Fruit fly (Drosophila melanogaster) whole organism, embryonic: ENCODE measurements around the gene Root.

Experiments used
- BEAF-32 ChIP-seq: fragments of 200-800 bp; sonication (Bioruptor generic); optimal IDR thresholded peaks from 3 replicates; lab custom pipeline; 2017; ENCODE audit warnings: missing biosample characterization, missing genetic modification characterization, mild to moderate bottlenecking, moderate library complexity, missing genetic modification reagents
- CG10543 ChIP-seq: fragments of 200-800 bp; sonication (Bioruptor generic); optimal IDR thresholded peaks from 3 replicates; lab custom pipeline; 2017; ENCODE audit warnings: missing biosample characterization, mild to moderate bottlenecking, missing genetic modification characterization, moderate library complexity
- CG13123 ChIP-seq: fragments of 200-800 bp; sonication (Bioruptor generic); optimal IDR thresholded peaks from 2 replicates; lab custom pipeline; 2016; ENCODE audit warnings: missing biosample characterization, missing genetic modification characterization
- CG14965 ChIP-seq: fragments of 200-800 bp; sonication (Bioruptor generic); optimal IDR thresholded peaks from 2 replicates; lab custom pipeline; 2016; ENCODE audit warnings: missing biosample characterization, missing genetic modification characterization, borderline replicate concordance
- CG15601 ChIP-seq: fragments of 200-800 bp; sonication (Bioruptor generic); optimal IDR thresholded peaks from 3 replicates; lab custom pipeline; 2019; ENCODE audit warnings: missing biosample characterization, mild to moderate bottlenecking, missing genetic modification characterization, moderate library complexity
- CG16863 ChIP-seq: fragments of 200-800 bp; sonication (Bioruptor generic); optimal IDR thresholded peaks from 3 replicates; lab custom pipeline; 2016; ENCODE audit warnings: missing biosample characterization, missing genetic modification characterization
- CG17186 ChIP-seq: fragments of 200-800 bp; sonication (Bioruptor generic); optimal IDR thresholded peaks from 3 replicates; lab custom pipeline; 2017; ENCODE audit warnings: missing biosample characterization, missing genetic modification reagents, missing genetic modification characterization
- CG18619 ChIP-seq: fragments of 200-800 bp; sonication (Bioruptor generic); optimal IDR thresholded peaks from 3 replicates; lab custom pipeline; 2017; ENCODE audit warnings: missing biosample characterization, mild to moderate bottlenecking, missing genetic modification characterization
- CG2129 ChIP-seq: fragments of 200-800 bp; sonication (Bioruptor generic); IDR thresholded peaks from 2 replicates; pipeline ENCODE4 v1.3.6; 2022; ENCODE audit warnings: missing biosample characterization, missing genetic modification characterization; ENCODE audit not compliant: partially characterized antibody
- CG2199 ChIP-seq: fragments of 200-800 bp; sonication (Bioruptor generic); IDR thresholded peaks from 3 replicates; pipeline ENCODE4 v1.3.6; 2022; ENCODE audit warnings: missing biosample characterization, missing genetic modification characterization
- CG3065 ChIP-seq: fragments of 200-800 bp; sonication (Bioruptor generic); optimal IDR thresholded peaks from 2 replicates; lab custom pipeline; 2016; ENCODE audit warnings: missing biosample characterization, missing genetic modification characterization
- CG32772 ChIP-seq: fragments of 200-800 bp; sonication (Bioruptor generic); IDR thresholded peaks from 2 replicates; pipeline ENCODE4 v1.3.6; 2022; ENCODE audit warnings: missing biosample characterization, missing genetic modification characterization
- CG42726 ChIP-seq: fragments of 200-800 bp; sonication (Bioruptor generic); IDR thresholded peaks from 2 replicates; pipeline ENCODE4 v1.3.6; 2022; ENCODE audit warnings: missing biosample characterization, missing genetic modification characterization; ENCODE audit not compliant: partially characterized antibody
- CG4282 ChIP-seq: fragments of 200-800 bp; sonication (Bioruptor generic); optimal IDR thresholded peaks from 2 replicates; lab custom pipeline; 2016; ENCODE audit warnings: missing biosample characterization, missing genetic modification characterization
- CG5953 ChIP-seq: fragments of 200-800 bp; sonication (Bioruptor generic); IDR thresholded peaks from 2 replicates; pipeline ENCODE4 v1.3.6; 2022; ENCODE audit warnings: missing biosample characterization, missing genetic modification characterization
- CG6683 ChIP-seq: fragments of 200-800 bp; sonication (Bioruptor generic); optimal IDR thresholded peaks from 2 replicates; lab custom pipeline; 2017; ENCODE audit warnings: missing biosample characterization, mild to moderate bottlenecking, missing genetic modification characterization, missing genetic modification reagents
- CG6813 ChIP-seq: fragments of 200-800 bp; sonication (Bioruptor generic); optimal IDR thresholded peaks from 2 replicates; lab custom pipeline; 2017; ENCODE audit warnings: missing biosample characterization, missing genetic modification characterization, mild to moderate bottlenecking, moderate library complexity, missing genetic modification reagents
- CG7271 ChIP-seq: fragments of 200-800 bp; sonication (Bioruptor generic); optimal IDR thresholded peaks from 2 replicates; lab custom pipeline; 2018; ENCODE audit warnings: missing biosample characterization, mild to moderate bottlenecking, missing genetic modification characterization, moderate library complexity
- CG8359 ChIP-seq: fragments of 200-800 bp; sonication (Bioruptor generic); optimal IDR thresholded peaks from 2 replicates; lab custom pipeline; 2017; ENCODE audit warnings: missing biosample characterization, mild to moderate bottlenecking, missing genetic modification characterization, borderline replicate concordance
- Deaf1 ChIP-seq: fragments of 200-800 bp; optimal IDR thresholded peaks from 3 replicates; lab custom pipeline; 2019; ENCODE audit warnings: missing biosample characterization, mild to moderate bottlenecking, missing genetic modification characterization, moderate library complexity
- Dek ChIP-seq: fragments of 200-800 bp; sonication (Bioruptor generic); optimal IDR thresholded peaks from 3 replicates; lab custom pipeline; 2019; ENCODE audit warnings: missing biosample characterization, mild to moderate bottlenecking, missing genetic modification characterization, moderate library complexity
- ERR ChIP-seq: fragments of 200-800 bp; sonication (Bioruptor generic); optimal IDR thresholded peaks from 2 replicates; lab custom pipeline; 2016; ENCODE audit warnings: missing biosample characterization, missing genetic modification characterization
- HLH4C ChIP-seq: fragments of 200-800 bp; sonication (Bioruptor generic); IDR thresholded peaks from 3 replicates; pipeline ENCODE4 v1.3.6; 2022; ENCODE audit warnings: missing biosample characterization, missing genetic modification characterization; ENCODE audit not compliant: partially characterized antibody
- Hmx ChIP-seq: fragments of 200-800 bp; sonication (Bioruptor generic); optimal IDR thresholded peaks from 2 replicates; lab custom pipeline; 2016; ENCODE audit warnings: missing biosample characterization, missing genetic modification characterization
- Lhr ChIP-seq: fragments of 200-800 bp; sonication (Bioruptor generic); optimal IDR thresholded peaks from 3 replicates; lab custom pipeline; 2017; ENCODE audit warnings: mild to moderate bottlenecking, missing biosample characterization, missing genetic modification reagents, missing genetic modification characterization
- Mad ChIP-seq: fragments of 200-800 bp; sonication (Bioruptor generic); optimal IDR thresholded peaks from 2 replicates; lab custom pipeline; 2016; ENCODE audit warnings: missing biosample characterization, missing genetic modification characterization
- NFAT ChIP-seq: fragments of 200-800 bp; sonication (Bioruptor generic); IDR thresholded peaks from 2 replicates; pipeline ENCODE4 v1.3.6; 2022; ENCODE audit warnings: missing biosample characterization, missing genetic modification characterization
- Oli ChIP-seq: fragments of 200-800 bp; sonication (Bioruptor generic); optimal IDR thresholded peaks from 2 replicates; lab custom pipeline; 2018; ENCODE audit warnings: missing biosample characterization, mild to moderate bottlenecking, missing genetic modification characterization, moderate library complexity
- Side ChIP-seq: fragments of 200-800 bp; sonication (Bioruptor generic); optimal IDR thresholded peaks from 2 replicates; lab custom pipeline; 2016; ENCODE audit warnings: missing biosample characterization, missing genetic modification characterization
- Sin3A ChIP-seq: fragments of >200 bp; optimal IDR thresholded peaks from 2 replicates; lab custom pipeline; 2018
- Sox100B ChIP-seq: fragments of 200-800 bp; sonication (Bioruptor generic); optimal IDR thresholded peaks from 3 replicates; lab custom pipeline; 2018; ENCODE audit warnings: missing biosample characterization, mild to moderate bottlenecking, missing genetic modification characterization
- Taf1 ChIP-seq: fragments of 200-800 bp; sonication (Bioruptor generic); IDR thresholded peaks from 2 replicates; pipeline ENCODE4 v1.3.6; 2022; ENCODE audit warnings: missing biosample characterization, missing genetic modification characterization
- Xrp1 ChIP-seq: fragments of 200-800 bp; sonication (Bioruptor generic); IDR thresholded peaks from 2 replicates; pipeline ENCODE4 v1.3.6; 2022; ENCODE audit warnings: missing biosample characterization, missing genetic modification characterization
- aop ChIP-seq: fragments of 200-800 bp; sonication (Bioruptor generic); IDR thresholded peaks from 2 replicates; pipeline ENCODE4 v1.3.6; 2022; ENCODE audit warnings: missing biosample characterization, missing genetic modification characterization
- ato ChIP-seq: fragments of 200-800 bp; sonication (Bioruptor generic); IDR thresholded peaks from 2 replicates; pipeline ENCODE4 v1.3.6; 2022; ENCODE audit warnings: missing biosample characterization, missing genetic modification characterization; ENCODE audit not compliant: partially characterized antibody
- dan ChIP-seq: fragments of 200-800 bp; sonication (Bioruptor generic); IDR thresholded peaks from 2 replicates; pipeline ENCODE4 v1.3.6; 2022; ENCODE audit warnings: missing biosample characterization, missing genetic modification characterization
- dmrt11E ChIP-seq: fragments of 200-800 bp; sonication (Bioruptor generic); optimal IDR thresholded peaks from 3 replicates; lab custom pipeline; 2018; ENCODE audit warnings: missing biosample characterization, mild to moderate bottlenecking, missing genetic modification characterization, moderate library complexity
- dpn ChIP-seq, 2 experiments: fragments of 200-800 bp; sonication (Bioruptor generic); optimal IDR thresholded peaks; 3 replicates each; lab custom pipeline; 2016; ENCODE audit warnings: missing biosample characterization in 2 of 2, missing genetic modification characterization in 2 of 2
- gem ChIP-seq: fragments of 200-800 bp; sonication (Bioruptor generic); optimal IDR thresholded peaks from 2 replicates; lab custom pipeline; 2019; ENCODE audit warnings: missing biosample characterization, mild to moderate bottlenecking, missing genetic modification characterization, moderate library complexity
- gfzf ChIP-seq: fragments of 200-800 bp; sonication (Bioruptor generic); optimal IDR thresholded peaks from 2 replicates; lab custom pipeline; 2016; ENCODE audit warnings: missing biosample characterization, mild to moderate bottlenecking, missing genetic modification characterization, moderate library complexity
- gsb-n ChIP-seq: fragments of 200-800 bp; sonication (Bioruptor generic); optimal IDR thresholded peaks from 3 replicates; lab custom pipeline; 2018; ENCODE audit warnings: missing biosample characterization, mild to moderate bottlenecking, missing genetic modification characterization
- ken ChIP-seq: fragments of 200-800 bp; sonication (Bioruptor generic); IDR thresholded peaks from 3 replicates; pipeline ENCODE4 v1.3.6; 2022; ENCODE audit warnings: missing biosample characterization, missing genetic modification characterization
- mam ChIP-seq: fragments of 200-800 bp; sonication (Bioruptor generic); optimal IDR thresholded peaks from 3 replicates; lab custom pipeline; 2016; ENCODE audit warnings: missing biosample characterization, missing genetic modification characterization
- nerfin-2 ChIP-seq: fragments of 200-800 bp; sonication (Bioruptor generic); IDR thresholded peaks from 2 replicates; pipeline ENCODE4 v1.3.6; 2022; ENCODE audit warnings: missing biosample characterization, missing genetic modification characterization; ENCODE audit not compliant: partially characterized antibody
- nmo ChIP-seq: fragments of 200-800 bp; sonication (Bioruptor generic); optimal IDR thresholded peaks from 2 replicates; lab custom pipeline; 2018; ENCODE audit warnings: missing biosample characterization, mild to moderate bottlenecking, missing genetic modification characterization, moderate library complexity
- nom ChIP-seq: fragments of 200-800 bp; sonication (Bioruptor generic); optimal IDR thresholded peaks from 2 replicates; lab custom pipeline; 2017; ENCODE audit warnings: missing biosample characterization, missing genetic modification characterization, mild to moderate bottlenecking, moderate library complexity, missing genetic modification reagents
- sob ChIP-seq: fragments of 200-800 bp; sonication (Bioruptor generic); IDR thresholded peaks from 2 replicates; pipeline ENCODE4 v1.3.6; 2022; ENCODE audit warnings: missing biosample characterization, missing genetic modification characterization
- toy ChIP-seq: fragments of 200-800 bp; sonication (Bioruptor generic); IDR thresholded peaks from 2 replicates; pipeline ENCODE4 v1.3.6; 2022; ENCODE audit warnings: missing biosample characterization, missing genetic modification characterization
- wdn ChIP-seq: fragments of 200-800 bp; sonication (Bioruptor generic); IDR thresholded peaks from 2 replicates; pipeline ENCODE4 v1.3.6; 2022; ENCODE audit warnings: missing biosample characterization, missing genetic modification characterization

Gene Root

DNA sequence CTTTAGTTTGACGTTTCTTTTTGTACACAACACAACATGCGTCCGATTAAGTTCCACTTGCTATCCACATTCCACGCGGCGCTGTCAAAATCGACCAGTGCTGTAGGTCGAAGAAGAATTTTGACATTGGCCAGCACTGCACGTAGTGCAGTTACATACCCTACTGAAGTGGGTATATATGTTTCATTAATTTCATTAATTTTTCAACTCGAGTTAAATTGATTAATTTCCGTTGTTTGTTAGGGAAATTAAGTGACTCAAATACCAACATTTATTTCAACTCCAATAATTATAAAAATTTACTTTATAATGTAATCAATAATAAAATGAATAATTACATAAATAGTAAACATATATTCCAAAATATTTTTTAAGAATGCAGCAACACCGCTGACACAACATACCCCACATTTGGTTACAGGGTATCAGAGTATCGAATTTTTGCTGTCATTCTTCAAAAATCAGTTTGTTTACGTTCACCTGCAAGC is 4.1 kb upstream of the Root start, which contains the start of the genes eIF4EHP and CG18428 (continued):
- TF ChIP-seq Taf1 (GFP tag; lab: Robert Waterston, UW): no peak; the same call in 1 of the 2 replicates
- peak; percentile 100 for TF ChIP-seq nmo (GFP tag; lab: Kevin White, UChicago)
- TF ChIP-seq Dek (tag; lab: Kevin White, UChicago): peak; percentile 99
- TF ChIP-seq CG18619 (GFP tag; lab: Kevin White, UChicago): peak; percentile 99
- TF ChIP-seq ERR: peak; percentile 77
- peak; percentile 72 for TF ChIP-seq CG16863
- no peak; the same call in none of the 2 replicates for TF ChIP-seq wdn (GFP tag; lab: Robert Waterston, UW)
- no peak for TF ChIP-seq CG2199
- peak; percentile 21 for TF ChIP-seq gfzf
- TF ChIP-seq gem (tag; lab: Kevin White, UChicago): peak; percentile 100
- peak; percentile 100 for TF ChIP-seq CG10543
- TF ChIP-seq aop: no peak; the same call in 1 of the 2 replicates
- TF ChIP-seq Side (GFP tag; lab: Kevin White, UChicago): peak; percentile 68
- peak; percentile 98 for TF ChIP-seq NFAT (GFP tag; lab: Robert Waterston, UW)
- TF ChIP-seq Deaf1 (tag; lab: Kevin White, UChicago): peak; percentile 93
- no peak for TF ChIP-seq CG2129 (GFP tag; lab: Robert Waterston, UW)
- TF ChIP-seq dmrt11E (tag; lab: Kevin White, UChicago): peak; percentile 100
- TF ChIP-seq CG13123 (GFP tag; lab: Kevin White, UChicago): peak; percentile 97
- peak; percentile 99 for TF ChIP-seq CG15601 (tag; lab: Kevin White, UChicago)
- TF ChIP-seq CG6813: peak; percentile 99
- peak; percentile 94 for TF ChIP-seq mam (GFP tag; lab: Kevin White, UChicago)
- peak; percentile 90 for TF ChIP-seq CG17186 (GFP tag; lab: Kevin White, UChicago)
- TF ChIP-seq CG14965 (GFP tag; lab: Kevin White, UChicago): peak; percentile 11
- peak; percentile 84 for TF ChIP-seq Mad (GFP tag; lab: Kevin White, UChicago)
- TF ChIP-seq Sox100B (GFP tag; lab: Kevin White, UChicago): peak; percentile 100
- TF ChIP-seq CG8359 (GFP tag; lab: Kevin White, UChicago): peak; percentile 94
- TF ChIP-seq ken (GFP tag; lab: Robert Waterston, UW): 0 out of 3 replicates have a peak, but pooled peaks have one; percentile 97
- no peak for TF ChIP-seq CG32772
- peak; percentile 96 for TF ChIP-seq CG6683 (GFP tag; lab: Kevin White, UChicago)
- no peak for TF ChIP-seq ato (GFP tag; lab: Robert Waterston, UW)
- no peak for TF ChIP-seq nerfin-2 (GFP tag; lab: Robert Waterston, UW)
- TF ChIP-seq dpn (GFP tag; optimal IDR thresholded peaks at IDR 0.05; lab: Kevin White, UChicago): peak; percentile 90 to 99
- no peak for TF ChIP-seq CG42726 (GFP tag; lab: Robert Waterston, UW)
- TF ChIP-seq dan: peak; percentile 93; the same call in 1 of the 2 replicates
- TF ChIP-seq sob (GFP tag; lab: Robert Waterston, UW): no peak
- TF ChIP-seq nom (GFP tag; lab: Kevin White, UChicago): peak; percentile 99
- TF ChIP-seq CG7271 (tag; lab: Kevin White, UChicago): peak; percentile 97
- TF ChIP-seq toy (GFP tag; lab: Robert Waterston, UW): no peak; the same call in 1 of the 2 replicates
- TF ChIP-seq Lhr (GFP tag; lab: Kevin White, UChicago): peak; percentile 95
- peak; percentile 76 for TF ChIP-seq Hmx (GFP tag; lab: Kevin White, UChicago)
- TF ChIP-seq Sin3A (lab: Kevin White, UChicago): no peak
- TF ChIP-seq Oli (tag; lab: Kevin White, UChicago): peak; percentile 99
- TF ChIP-seq gsb-n: peak; percentile 99
- no peak for TF ChIP-seq CG4282
- no peak for TF ChIP-seq Xrp1
- peak; percentile 98 for TF ChIP-seq CG3065 (GFP tag; lab: Kevin White, UChicago)
- TF ChIP-seq BEAF-32 (GFP tag; lab: Kevin White, UChicago): peak; percentile 35
- no peak for TF ChIP-seq HLH4C
- no peak; the same call in 1 of the 2 replicates for TF ChIP-seq CG5953 (GFP tag; lab: Robert Waterston, UW)
